Worm (Caenorhabditis elegans): Measurements from ENCODE around the gene chil-9.

ce11 chrII:9838260-9838935, 6.7 kb downstream of the chil-9 start, which contains the start of gene arrd-4:
- no peak for TF ChIP-seq zag-1 (tag; optimal IDR thresholded peaks at IDR 0.05)
- no peak for TF ChIP-seq snpc-4 (tag; optimal IDR thresholded peaks at IDR 0.05)
- no peak for TF ChIP-seq lin-15B (tag; optimal IDR thresholded peaks at IDR 0.05)

Measured in whole organism, L4 larva.